Fruit fly (Drosophila melanogaster) whole organism, embryonic: ENCODE measurements around the gene CG1801.

ENCODE experiments used
- Asciz ChIP-seq: fragments of 200-800 bp; sonication (Bioruptor generic); optimal IDR thresholded peaks from 2 replicates; lab custom pipeline; 2017; ENCODE audit warnings: missing biosample characterization, mild to moderate bottlenecking, missing genetic modification characterization, missing genetic modification reagents
- B-H1 ChIP-seq: fragments of 200-800 bp; sonication (Bioruptor generic); IDR thresholded peaks from 3 replicates; pipeline ENCODE4 v1.3.6; 2022; ENCODE audit warnings: missing biosample characterization, missing genetic modification characterization
- Bteb2 ChIP-seq: fragments of 200-800 bp; sonication (Bioruptor generic); optimal IDR thresholded peaks from 2 replicates; lab custom pipeline; 2016; ENCODE audit warnings: missing biosample characterization, missing genetic modification characterization
- CG10462 ChIP-seq: fragments of 200-800 bp; sonication (Bioruptor generic); optimal IDR thresholded peaks from 2 replicates; lab custom pipeline; 2016; ENCODE audit warnings: missing biosample characterization, missing genetic modification characterization
- CG10654 ChIP-seq: fragments of 200-800 bp; sonication (Bioruptor generic); optimal IDR thresholded peaks from 2 replicates; lab custom pipeline; 2016; ENCODE audit warnings: missing biosample characterization, missing genetic modification characterization
- CG10959 ChIP-seq: fragments of 200-800 bp; sonication (Bioruptor generic); IDR thresholded peaks from 2 replicates; pipeline ENCODE4 v1.3.6; 2022; ENCODE audit warnings: missing biosample characterization, missing genetic modification characterization
- CG12744 ChIP-seq: fragments of 200-800 bp; sonication (Bioruptor generic); optimal IDR thresholded peaks from 2 replicates; lab custom pipeline; 2016; ENCODE audit warnings: missing biosample characterization, missing genetic modification characterization
- CG17186 ChIP-seq: fragments of 200-800 bp; sonication (Bioruptor generic); optimal IDR thresholded peaks from 3 replicates; lab custom pipeline; 2017; ENCODE audit warnings: missing biosample characterization, missing genetic modification reagents, missing genetic modification characterization
- CG18619 ChIP-seq: fragments of 200-800 bp; sonication (Bioruptor generic); optimal IDR thresholded peaks from 3 replicates; lab custom pipeline; 2017; ENCODE audit warnings: missing biosample characterization, mild to moderate bottlenecking, missing genetic modification characterization
- CG2889 ChIP-seq: fragments of 200-800 bp; sonication (Bioruptor generic); IDR thresholded peaks from 3 replicates; pipeline ENCODE4 v1.3.6; 2022; ENCODE audit warnings: missing biosample characterization, missing genetic modification characterization
- CG32767 ChIP-seq: fragments of 200-800 bp; sonication (Bioruptor generic); IDR thresholded peaks from 2 replicates; pipeline ENCODE4 v1.3.6; 2022; ENCODE audit warnings: missing biosample characterization, missing genetic modification characterization
- CG42726 ChIP-seq: fragments of 200-800 bp; sonication (Bioruptor generic); IDR thresholded peaks from 2 replicates; pipeline ENCODE4 v1.3.6; 2022; ENCODE audit warnings: missing biosample characterization, missing genetic modification characterization; ENCODE audit not compliant: partially characterized antibody
- CG4707 ChIP-seq: fragments of 200-800 bp; sonication (Bioruptor generic); optimal IDR thresholded peaks from 2 replicates; lab custom pipeline; 2018; ENCODE audit warnings: missing biosample characterization, mild to moderate bottlenecking, missing genetic modification characterization, moderate library complexity
- CG6272 ChIP-seq: fragments of 200-800 bp; sonication (Bioruptor generic); IDR thresholded peaks from 2 replicates; pipeline ENCODE4 v1.3.6; 2022; ENCODE audit warnings: missing biosample characterization, missing genetic modification characterization
- CG7271 ChIP-seq: fragments of 200-800 bp; sonication (Bioruptor generic); optimal IDR thresholded peaks from 2 replicates; lab custom pipeline; 2018; ENCODE audit warnings: missing biosample characterization, mild to moderate bottlenecking, missing genetic modification characterization, moderate library complexity
- CG7745 ChIP-seq: fragments of 200-800 bp; sonication (Bioruptor generic); optimal IDR thresholded peaks from 2 replicates; lab custom pipeline; 2018; ENCODE audit warnings: missing biosample characterization, mild to moderate bottlenecking, missing genetic modification characterization, moderate library complexity
- CG8765 ChIP-seq: fragments of 200-800 bp; sonication (Bioruptor generic); IDR thresholded peaks from 2 replicates; pipeline ENCODE4 v1.3.6; 2022; ENCODE audit warnings: missing biosample characterization, missing genetic modification characterization
- CG9817 ChIP-seq: fragments of 200-800 bp; sonication (Bioruptor generic); optimal IDR thresholded peaks from 2 replicates; lab custom pipeline; 2018; ENCODE audit warnings: missing biosample characterization, mild to moderate bottlenecking, missing genetic modification characterization, moderate library complexity
- D19A ChIP-seq: fragments of 200-800 bp; optimal IDR thresholded peaks from 3 replicates; lab custom pipeline; 2019; ENCODE audit warnings: missing biosample characterization, mild to moderate bottlenecking, missing genetic modification characterization, moderate library complexity
- E2f1 ChIP-seq: fragments of 200-800 bp; sonication (Bioruptor generic); IDR thresholded peaks from 2 replicates; pipeline ENCODE4 v1.3.6; 2022; ENCODE audit warnings: missing biosample characterization, missing genetic modification characterization
- Fer1 ChIP-seq: fragments of 200-800 bp; sonication (Bioruptor generic); optimal IDR thresholded peaks from 2 replicates; lab custom pipeline; 2017; ENCODE audit warnings: missing biosample characterization, mild to moderate bottlenecking, missing genetic modification characterization
- HmgZ ChIP-seq: fragments of 200-800 bp; sonication (Bioruptor generic); optimal IDR thresholded peaks from 2 replicates; lab custom pipeline; 2018; ENCODE audit warnings: missing biosample characterization, mild to moderate bottlenecking, missing genetic modification characterization
- Hmx ChIP-seq: fragments of 200-800 bp; sonication (Bioruptor generic); optimal IDR thresholded peaks from 2 replicates; lab custom pipeline; 2016; ENCODE audit warnings: missing biosample characterization, missing genetic modification characterization
- Lpt ChIP-seq: fragments of >200 bp; optimal IDR thresholded peaks from 2 replicates; lab custom pipeline; 2018; ENCODE audit warnings: missing biosample characterization, missing genetic modification characterization
- MESR4 ChIP-seq: fragments of 200-800 bp; sonication (Bioruptor generic); optimal IDR thresholded peaks from 2 replicates; lab custom pipeline; 2018; ENCODE audit warnings: missing biosample characterization, mild to moderate bottlenecking, missing genetic modification characterization, moderate library complexity
- NC2α ChIP-seq: fragments of 200-800 bp; sonication (Bioruptor generic); optimal IDR thresholded peaks from 2 replicates; lab custom pipeline; 2016; ENCODE audit warnings: missing biosample characterization, missing genetic modification characterization
- NC2β ChIP-seq: fragments of 200-800 bp; sonication (Bioruptor generic); optimal IDR thresholded peaks from 2 replicates; lab custom pipeline; 2016; ENCODE audit warnings: missing biosample characterization, missing genetic modification characterization
- Nf-YB ChIP-seq: fragments of 200-800 bp; sonication (Bioruptor generic); optimal IDR thresholded peaks from 3 replicates; lab custom pipeline; 2019; ENCODE audit warnings: missing biosample characterization, mild to moderate bottlenecking, missing genetic modification characterization, moderate library complexity
- Pdp1 ChIP-seq, 2 experiments: fragments of 200-800 bp; sonication (Bioruptor generic); optimal IDR thresholded peaks; 3 replicates each; lab custom pipeline; 2016; ENCODE audit warnings: missing biosample characterization in 2 of 2, missing genetic modification characterization in 2 of 2, mild to moderate bottlenecking in 1 of 2, moderate library complexity in 1 of 2
- Scr ChIP-seq: fragments of 200-800 bp; sonication (Bioruptor generic); IDR thresholded peaks from 2 replicates; pipeline ENCODE4 v1.3.6; 2022; ENCODE audit warnings: missing biosample characterization, missing genetic modification characterization; ENCODE audit not compliant: partially characterized antibody
- Sry-δ ChIP-seq: fragments of 200-800 bp; sonication (Bioruptor generic); optimal IDR thresholded peaks from 2 replicates; lab custom pipeline; 2016; ENCODE audit warnings: missing biosample characterization, missing genetic modification characterization
- Ssrp ChIP-seq: fragments of 200-800 bp; sonication (Bioruptor generic); optimal IDR thresholded peaks from 2 replicates; lab custom pipeline; 2018; ENCODE audit warnings: missing biosample characterization, mild to moderate bottlenecking, missing genetic modification characterization, moderate library complexity
- Usf ChIP-seq: fragments of 200-800 bp; sonication (Bioruptor generic); optimal IDR thresholded peaks from 2 replicates; lab custom pipeline; 2017; ENCODE audit warnings: missing genotype, missing biosample characterization, missing genetic modification characterization
- Xbp1 ChIP-seq: fragments of 200-800 bp; sonication (Bioruptor generic); optimal IDR thresholded peaks from 3 replicates; lab custom pipeline; 2016; ENCODE audit warnings: missing biosample characterization, mild to moderate bottlenecking, missing genetic modification characterization
- Xrp1 ChIP-seq: fragments of 200-800 bp; sonication (Bioruptor generic); IDR thresholded peaks from 2 replicates; pipeline ENCODE4 v1.3.6; 2022; ENCODE audit warnings: missing biosample characterization, missing genetic modification characterization
- ab ChIP-seq: fragments of 200-800 bp; sonication (Bioruptor generic); optimal IDR thresholded peaks from 2 replicates; lab custom pipeline; 2016; ENCODE audit warnings: missing biosample characterization, missing genetic modification characterization
- chm ChIP-seq: fragments of 200-800 bp; sonication (Bioruptor generic); IDR thresholded peaks from 2 replicates; pipeline ENCODE4 v1.3.6; 2022; ENCODE audit warnings: missing biosample characterization, missing genetic modification characterization
- cwo ChIP-seq: fragments of 200-800 bp; sonication (Bioruptor generic); optimal IDR thresholded peaks from 3 replicates; lab custom pipeline; 2017; ENCODE audit warnings: missing biosample characterization, missing genetic modification characterization, mild to moderate bottlenecking, moderate library complexity, missing genetic modification reagents
- dati ChIP-seq: fragments of 200-800 bp; sonication (Bioruptor generic); IDR thresholded peaks from 2 replicates; pipeline ENCODE4 v1.3.6; 2022; ENCODE audit warnings: missing biosample characterization, missing genetic modification characterization
- en ChIP-seq: fragments of 200-800 bp; sonication (Bioruptor generic); optimal IDR thresholded peaks from 2 replicates; lab custom pipeline; 2016; ENCODE audit warnings: missing biosample characterization, missing genetic modification characterization
- fru ChIP-seq: fragments of >200 bp; optimal IDR thresholded peaks from 2 replicates; lab custom pipeline; 2017
- jumu ChIP-seq: fragments of 200-800 bp; sonication (Bioruptor generic); optimal IDR thresholded peaks from 3 replicates; lab custom pipeline; 2016; ENCODE audit warnings: missing biosample characterization, missing genetic modification characterization
- oc ChIP-seq: fragments of 200-800 bp; sonication (Bioruptor generic); optimal IDR thresholded peaks from 2 replicates; lab custom pipeline; 2018; ENCODE audit warnings: missing biosample characterization, mild to moderate bottlenecking, missing genetic modification characterization, moderate library complexity
- pfk ChIP-seq: fragments of 200-800 bp; sonication (Bioruptor generic); optimal IDR thresholded peaks from 2 replicates; lab custom pipeline; 2018; ENCODE audit warnings: missing biosample characterization, mild to moderate bottlenecking, missing genetic modification characterization, moderate library complexity
- ranshi ChIP-seq: fragments of 200-800 bp; sonication (Bioruptor generic); IDR thresholded peaks from 2 replicates; pipeline ENCODE4 v1.3.6; 2022; ENCODE audit warnings: missing biosample characterization, missing genetic modification characterization
- so ChIP-seq: fragments of 200-800 bp; sonication (Bioruptor generic); IDR thresholded peaks from 3 replicates; pipeline ENCODE4 v1.3.6; 2022; ENCODE audit warnings: missing biosample characterization, missing genetic modification characterization
- sob ChIP-seq: fragments of 200-800 bp; sonication (Bioruptor generic); IDR thresholded peaks from 2 replicates; pipeline ENCODE4 v1.3.6; 2022; ENCODE audit warnings: missing biosample characterization, missing genetic modification characterization
- sqz ChIP-seq: fragments of 200-800 bp; sonication (Bioruptor generic); optimal IDR thresholded peaks from 3 replicates; lab custom pipeline; 2018; ENCODE audit warnings: missing biosample characterization, mild to moderate bottlenecking, missing genetic modification characterization
- sr ChIP-seq: fragments of 200-800 bp; sonication (Bioruptor generic); IDR thresholded peaks from 3 replicates; pipeline ENCODE4 v1.3.6; 2022; ENCODE audit warnings: missing biosample characterization, missing genetic modification characterization
- tin ChIP-seq: fragments of 200-800 bp; sonication (Bioruptor generic); optimal IDR thresholded peaks from 3 replicates; lab custom pipeline; 2016; ENCODE audit warnings: missing biosample characterization, missing genetic modification characterization
- usp ChIP-seq: fragments of >200 bp; optimal IDR thresholded peaks from 2 replicates; lab custom pipeline; 2017; ENCODE audit warnings: missing biosample characterization, missing genetic modification characterization

Gene CG1801

dm6 chrX:21319202-21319772 is 2.0 kb upstream of the CG1801 start, which contains the start of the genes SLIRP1 and anox (continued):
- TF ChIP-seq CG18619 (GFP tag; lab: Kevin White, UChicago) (peak; percentile 91), CG8765 (GFP tag; lab: Robert Waterston, UW) (peak; percentile 49; the same call in 1 of the 2 replicates), CG10654 (peak; percentile 84), CG42726 (GFP tag; lab: Robert Waterston, UW) (no peak), CG6272 (GFP tag; lab: Robert Waterston, UW) (peak; percentile 48; the same call in 1 of the 2 replicates), CG10959 (GFP tag; lab: Robert Waterston, UW) (no peak), dati (GFP tag; lab: Robert Waterston, UW) (no peak), cwo (GFP tag; lab: Kevin White, UChicago) (peak; percentile 81), CG10462 (GFP tag; lab: Kevin White, UChicago) (peak; percentile 70), MESR4 (GFP tag; lab: Kevin White, UChicago) (no peak), tin (GFP tag; lab: Kevin White, UChicago) (peak; percentile 83), Xbp1 (peak; percentile 88), pfk (GFP tag; lab: Kevin White, UChicago) (peak; percentile 9), D19A (tag; lab: Kevin White, UChicago) (peak; percentile 100), Scr (GFP tag; lab: Robert Waterston, UW) (no peak), CG9817 (tag; lab: Kevin White, UChicago) (peak; percentile 85), CG17186 (peak; percentile 99), B-H1 (GFP tag; lab: Robert Waterston, UW) (peak; percentile 56; the same call in 1 of the 3 replicates), so (GFP tag; lab: Robert Waterston, UW) (no peak; the same call in 2 of the 3 replicates), CG12744 (GFP tag; lab: Kevin White, UChicago) (peak; percentile 67), sob (GFP tag; lab: Robert Waterston, UW) (peak; percentile 70), ab (GFP tag; lab: Kevin White, UChicago) (no peak), Xrp1 (GFP tag; lab: Robert Waterston, UW) (peak; percentile 87), Ssrp (tag; lab: Kevin White, UChicago) (peak; percentile 91), Nf-YB (GFP tag; lab: Kevin White, UChicago) (peak; percentile 72), NC2α (GFP tag; lab: Kevin White, UChicago) (peak; percentile 69), HmgZ (tag; lab: Kevin White, UChicago) (peak; percentile 88), NC2β (GFP tag; lab: Kevin White, UChicago) (peak; percentile 65), CG7271 (tag; lab: Kevin White, UChicago) (no peak), Sry-δ (GFP tag; lab: Kevin White, UChicago) (peak; percentile 30), Asciz (GFP tag; lab: Kevin White, UChicago) (no peak), ranshi (peak; percentile 80; the same call in 1 of the 2 replicates), oc (peak; percentile 74), Bteb2 (GFP tag; lab: Kevin White, UChicago) (peak; percentile 81), fru (lab: Kevin White, UChicago) (no peak), CG7745 (tag; lab: Kevin White, UChicago) (no peak), Lpt (no peak), chm (GFP tag; lab: Robert Waterston, UW) (no peak), CG32767 (GFP tag; lab: Robert Waterston, UW) (peak; percentile 81), jumu (GFP tag; lab: Kevin White, UChicago) (peak; percentile 67), Pdp1 (GFP tag; optimal IDR thresholded peaks at IDR 0.05; lab: Kevin White, UChicago) (peak; percentile 82 to 97), CG4707 (peak; percentile 52), sqz (GFP tag; lab: Kevin White, UChicago) (peak; percentile 59), Usf (GFP tag; lab: Kevin White, UChicago) (peak; percentile 81), CG2889 (GFP tag; lab: Robert Waterston, UW) (peak; percentile 74; the same call in 2 of the 3 replicates), usp (GFP tag; lab: Kevin White, UChicago) (no peak), sr (GFP tag; lab: Robert Waterston, UW) (no peak), Fer1 (GFP tag; lab: Kevin White, UChicago) (peak; percentile 87), E2f1 (GFP tag; lab: Robert Waterston, UW) (peak; percentile 85), Hmx (GFP tag; lab: Kevin White, UChicago) (peak; percentile 61), en (GFP tag; lab: Kevin White, UChicago) (peak; percentile 57)
